Fruit fly (Drosophila melanogaster): ENCODE data around the gene CG32407.
A peak's percentile ranks its signal among the peaks of the same experiment; 100 is the strongest.

Gene CG32407

DNA sequence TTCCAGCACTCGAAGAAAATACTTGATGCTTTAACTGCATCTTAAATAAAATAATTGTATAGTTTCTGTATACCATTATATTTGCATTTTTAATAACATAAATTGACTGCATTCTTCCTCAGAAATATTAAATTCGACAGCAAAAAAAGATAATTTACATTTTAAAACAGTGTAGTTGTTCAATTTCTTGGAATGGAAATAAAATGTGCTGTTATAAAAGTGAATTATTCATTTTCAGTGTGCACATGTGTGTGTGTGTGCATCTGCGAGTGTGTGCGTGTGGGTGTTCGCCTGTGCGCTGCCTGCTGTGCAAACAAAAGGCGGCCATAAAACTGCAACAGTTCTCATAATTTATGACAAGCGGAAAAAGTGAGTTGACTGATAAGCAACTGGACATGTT lies 30.3 kb downstream of the CG32407 start (continued):
- TF ChIP-seq CG9876 (GFP tag; optimal IDR thresholded peaks at IDR 0.05) (no peak), phol (tag; optimal IDR thresholded peaks at IDR 0.05) (peak; percentile 70), CG13424 (tag; optimal IDR thresholded peaks at IDR 0.05) (peak; percentile 24), TFAM (GFP tag; optimal IDR thresholded peaks at IDR 0.05) (no peak), usp (GFP tag; optimal IDR thresholded peaks at IDR 0.05) (no peak), CG18619 (GFP tag; optimal IDR thresholded peaks at IDR 0.05) (no peak), tll (GFP tag; optimal IDR thresholded peaks at IDR 0.05) (peak in 1 of 2 experiments; percentile 53), CG2889 (GFP tag; IDR thresholded peaks at IDR 0.05) (no peak), sqz (GFP tag; optimal IDR thresholded peaks at IDR 0.05) (no peak), jing (GFP tag; optimal IDR thresholded peaks at IDR 0.05) (no peak), CG17568 (GFP tag; optimal IDR thresholded peaks at IDR 0.05) (no peak), CG6854 (GFP tag; optimal IDR thresholded peaks at IDR 0.05) (no peak), Eip74EF (GFP tag; optimal IDR thresholded peaks at IDR 0.05) (peak in 1 of 2 experiments; percentile 38), CG10267 (tag; optimal IDR thresholded peaks at IDR 0.05) (peak; percentile 31), zen (tag; optimal IDR thresholded peaks at IDR 0.05) (peak; percentile 70), BEAF-32 (GFP tag; optimal IDR thresholded peaks at IDR 0.05) (no peak), CG31441 (GFP tag; IDR thresholded peaks at IDR 0.05) (peak; percentile 57), CG4404 (GFP tag; IDR thresholded peaks at IDR 0.05) (no peak), CG4424 (GFP tag; optimal IDR thresholded peaks at IDR 0.05) (no peak), cad (GFP tag; optimal IDR thresholded peaks at IDR 0.05) (peak; percentile 95), CG8924 (tag; optimal IDR thresholded peaks at IDR 0.05) (peak; percentile 34), Dek (tag; optimal IDR thresholded peaks at IDR 0.05) (no peak), CG5953 (GFP tag; IDR thresholded peaks at IDR 0.05) (no peak), CG31224 (GFP tag; IDR thresholded peaks at IDR 0.05) (no peak), CG3726 (GFP tag; IDR thresholded peaks at IDR 0.05) (no peak), CG16813 (GFP tag; IDR thresholded peaks at IDR 0.05; ENCODE audit: partially characterized antibody) (no peak), so (GFP tag; IDR thresholded peaks at IDR 0.05) (no peak), Poxn (GFP tag; IDR thresholded peaks at IDR 0.05) (no peak), dmrt99B (tag; optimal IDR thresholded peaks at IDR 0.05) (peak; percentile 62), dysf (GFP tag; IDR thresholded peaks at IDR 0.05) (no peak), Awh (GFP tag; IDR thresholded peaks at IDR 0.05) (no peak), CG10979 (tag; optimal IDR thresholded peaks at IDR 0.05) (peak; percentile 71), Lim3 (GFP tag; IDR thresholded peaks at IDR 0.05) (no peak), fd96Cb (tag; optimal IDR thresholded peaks at IDR 0.05) (peak; percentile 54), Six4 (GFP tag; optimal IDR thresholded peaks at IDR 0.05) (peak; percentile 6), wdn (GFP tag; IDR thresholded peaks at IDR 0.05) (no peak), slbo (GFP tag; IDR thresholded peaks at IDR 0.05) (no peak), CG18262 (tag; optimal IDR thresholded peaks at IDR 0.05) (peak; percentile 72), Ssrp (tag; optimal IDR thresholded peaks at IDR 0.05) (peak; percentile 48), Doc3 (GFP tag; IDR thresholded peaks at IDR 0.05; ENCODE audit: partially characterized antibody) (no peak), Fer1 (GFP tag; optimal IDR thresholded peaks at IDR 0.05) (no peak), CG4328 (GFP tag; optimal IDR thresholded peaks at IDR 0.05) (no peak), CG15696 (tag; optimal IDR thresholded peaks at IDR 0.05) (peak; percentile 36), sim (GFP tag; IDR thresholded peaks at IDR 0.05) (no peak), Asciz (GFP tag; optimal IDR thresholded peaks at IDR 0.05) (peak; percentile 40), hb (GFP tag; IDR thresholded peaks at IDR 0.05; ENCODE audit: partially characterized antibody) (no peak), CG8388 (GFP tag; optimal IDR thresholded peaks at IDR 0.05) (peak; percentile 63), gsb (GFP tag; IDR thresholded peaks at IDR 0.05) (no peak), abd-A (tag; optimal IDR thresholded peaks at IDR 0.05) (no peak), exex (tag; optimal IDR thresholded peaks at IDR 0.05) (no peak), CG9609 (GFP tag; optimal IDR thresholded peaks at IDR 0.05) (no peak)

Data from whole organism, embryonic.